Fruit fly (Drosophila melanogaster): ENCODE data around the gene tub.

- TF ChIP-seq CG8478 (optimal IDR thresholded peaks at IDR 0.05): no peak
- TF ChIP-seq usp (GFP tag; optimal IDR thresholded peaks at IDR 0.05): no peak
Observed at dm6 chr3R:4381079-4381919, 6.2 kb upstream of the tub start, which contains the start of gene Cont.
